Fruit fly (Drosophila melanogaster): Measurements from ENCODE around the gene CG44475.

Gene CG44475

dm6 chr2L:15913674-15914037, 30.7 kb upstream of the CG44475 start (continued):
- no peak for TF ChIP-seq Dip3 (GFP tag; optimal IDR thresholded peaks at IDR 0.05)
- TF ChIP-seq Sox100B (GFP tag; optimal IDR thresholded peaks at IDR 0.05), result no peak
- no peak for TF ChIP-seq ara (GFP tag; IDR thresholded peaks at IDR 0.05)
- no peak for TF ChIP-seq Dek (tag; optimal IDR thresholded peaks at IDR 0.05)
- TF ChIP-seq CG8944 (GFP tag; optimal IDR thresholded peaks at IDR 0.05), result no peak
- TF ChIP-seq insv (GFP tag; optimal IDR thresholded peaks at IDR 0.05), result no peak
- TF ChIP-seq sd (tag; optimal IDR thresholded peaks at IDR 0.05), result peak; percentile 55
- TF ChIP-seq Fer2 (tag; optimal IDR thresholded peaks at IDR 0.05), result no peak
- no peak for TF ChIP-seq CG13123 (GFP tag; optimal IDR thresholded peaks at IDR 0.05)
- no peak for TF ChIP-seq CG10979 (tag; optimal IDR thresholded peaks at IDR 0.05)
- no peak for TF ChIP-seq CG9727 (GFP tag; optimal IDR thresholded peaks at IDR 0.05)
- TF ChIP-seq cas (GFP tag; IDR thresholded peaks at IDR 0.05), result no peak
- no peak for TF ChIP-seq CG10654 (GFP tag; optimal IDR thresholded peaks at IDR 0.05)
- TF ChIP-seq CG4820 (GFP tag; optimal IDR thresholded peaks at IDR 0.05), result no peak
- no peak for TF ChIP-seq Meics (GFP tag; optimal IDR thresholded peaks at IDR 0.05)
- TF ChIP-seq inv (GFP tag; IDR thresholded peaks at IDR 0.05; ENCODE audit: partially characterized antibody), result no peak
- TF ChIP-seq CG1647 (GFP tag; optimal IDR thresholded peaks at IDR 0.05), result no peak
- no peak for TF ChIP-seq CG6854 (GFP tag; optimal IDR thresholded peaks at IDR 0.05)
- no peak for TF ChIP-seq CG2116 (GFP tag; optimal IDR thresholded peaks at IDR 0.05)
- TF ChIP-seq zfh2 (GFP tag; optimal IDR thresholded peaks at IDR 0.05), result no peak
- no peak for TF ChIP-seq CG2875 (GFP tag; optimal IDR thresholded peaks at IDR 0.05)
- no peak for TF ChIP-seq CTCF (GFP tag; optimal IDR thresholded peaks at IDR 0.05)
- TF ChIP-seq pan (optimal IDR thresholded peaks at IDR 0.05), result no peak
- no peak for TF ChIP-seq pan (GFP tag; optimal IDR thresholded peaks at IDR 0.05 in 1 of 2, IDR thresholded peaks at IDR 0.05 in 1 of 2)
- no peak for TF ChIP-seq pros (GFP tag; optimal IDR thresholded peaks at IDR 0.05)
- no peak for TF ChIP-seq zfh1 (GFP tag; IDR thresholded peaks at IDR 0.05)
- TF ChIP-seq zen (tag; optimal IDR thresholded peaks at IDR 0.05), result no peak
- TF ChIP-seq Side (GFP tag; optimal IDR thresholded peaks at IDR 0.05), result no peak
- TF ChIP-seq exex (tag; optimal IDR thresholded peaks at IDR 0.05), result peak; percentile 24
- no peak for TF ChIP-seq CG7556 (GFP tag; optimal IDR thresholded peaks at IDR 0.05)
- TF ChIP-seq Abd-B (GFP tag; optimal IDR thresholded peaks at IDR 0.05), result no peak
- no peak for TF ChIP-seq Awh (GFP tag; IDR thresholded peaks at IDR 0.05)
- TF ChIP-seq CG18011 (GFP tag; optimal IDR thresholded peaks at IDR 0.05), result no peak
- TF ChIP-seq D19A (tag; optimal IDR thresholded peaks at IDR 0.05), result no peak
- TF ChIP-seq CG31224 (GFP tag; IDR thresholded peaks at IDR 0.05), result peak; percentile 95
- no peak for TF ChIP-seq crol (GFP tag; IDR thresholded peaks at IDR 0.05)
- TF ChIP-seq gem (tag; optimal IDR thresholded peaks at IDR 0.05), result no peak
- TF ChIP-seq hkb (optimal IDR thresholded peaks at IDR 0.05), result no peak
- no peak for TF ChIP-seq hkb (GFP tag; IDR thresholded peaks at IDR 0.05)
- TF ChIP-seq chinmo (GFP tag; IDR thresholded peaks at IDR 0.05; ENCODE audit: partially characterized antibody), result peak; percentile 89; the same call in 2 of the 4 replicates
- TF ChIP-seq CG10366 (GFP tag; IDR thresholded peaks at IDR 0.05), result 0 out of 2 replicates have a peak, but pooled peaks have one; percentile 37
- no peak for TF ChIP-seq lola (GFP tag; optimal IDR thresholded peaks at IDR 0.05)
- no peak for TF ChIP-seq bigmax (GFP tag; optimal IDR thresholded peaks at IDR 0.05)
- TF ChIP-seq lab (GFP tag; optimal IDR thresholded peaks at IDR 0.05), result no peak
- no peak for TF ChIP-seq CG10462 (GFP tag; optimal IDR thresholded peaks at IDR 0.05)
- TF ChIP-seq slp2 (GFP tag; optimal IDR thresholded peaks at IDR 0.05), result no peak
- peak; percentile 86 for TF ChIP-seq abd-A (tag; optimal IDR thresholded peaks at IDR 0.05)
- no peak for TF ChIP-seq Jarid2 (GFP tag; optimal IDR thresholded peaks at IDR 0.05)
- TF ChIP-seq trem (tag; optimal IDR thresholded peaks at IDR 0.05), result no peak
- no peak for TF ChIP-seq HmgZ (tag; optimal IDR thresholded peaks at IDR 0.05)
- peak; percentile 9; the same call in 1 of the 2 replicates for TF ChIP-seq NFAT (GFP tag; IDR thresholded peaks at IDR 0.05)
- no peak for TF ChIP-seq CG16813 (GFP tag; IDR thresholded peaks at IDR 0.05; ENCODE audit: partially characterized antibody)

Data from whole organism, embryonic.